Worm (Caenorhabditis elegans) whole organism, L4 larva: ENCODE measurements around the gene znf-622.

Experiments
- ZK546.5 ChIP-seq, 2 experiments: sonication (generic microtip); optimal IDR thresholded peaks; 2 replicates each; lab custom pipeline; 2017; ENCODE audit warnings: missing biosample characterization in 2 of 2, missing genetic modification characterization in 2 of 2
- aly-2 ChIP-seq: sonication (generic microtip); optimal IDR thresholded peaks from 2 replicates; lab custom pipeline; 2018; ENCODE audit warnings: missing biosample characterization, missing genetic modification characterization
- ama-1 ChIP-seq: fragments of 150-350 bp; optimal IDR thresholded peaks from 2 replicates; lab custom pipeline; 2014; ENCODE audit warnings: inconsistent platforms, mixed read lengths
- dpl-1 ChIP-seq: fragments of 150-350 bp; optimal IDR thresholded peaks from 2 replicates; lab custom pipeline; 2014; ENCODE audit warnings: missing biosample characterization, missing genetic modification reagents, missing genetic modification characterization
- lsy-2 ChIP-seq, 2 experiments: fragments of 150-350 bp in 1 of 2; sonication (generic microtip) in 1 of 2; optimal IDR thresholded peaks; 2 replicates each; lab custom pipeline; 2014 to 2017; ENCODE audit warnings: missing biosample characterization in 2 of 2, missing genetic modification characterization in 2 of 2
- madf-9 ChIP-seq: fragments of 200-800 bp; sonication (Bioruptor generic); conservative IDR thresholded peaks from 2 replicates; pipeline ENCODE4 v1.3.6; 2022; ENCODE audit warnings: missing genetic modification reagents, missing genetic modification characterization, missing compliant biosample characterization
- nhr-28 ChIP-seq: fragments of 150-350 bp; optimal IDR thresholded peaks from 2 replicates; lab custom pipeline; 2014; ENCODE audit warnings: missing biosample characterization, missing genetic modification characterization
- nhr-77 ChIP-seq: fragments of 150-350 bp; optimal IDR thresholded peaks from 2 replicates; lab custom pipeline; 2014; ENCODE audit warnings: missing biosample characterization, missing genetic modification characterization
- pqm-1 ChIP-seq: sonication (generic microtip); optimal IDR thresholded peaks from 2 replicates; lab custom pipeline; 2017; ENCODE audit warnings: missing biosample characterization, missing genetic modification characterization
- saeg-2 ChIP-seq: fragments of 200-800 bp; sonication (Bioruptor generic); IDR thresholded peaks from 2 replicates; pipeline ENCODE4 v1.3.6; 2022; ENCODE audit warnings: missing genetic modification reagents, missing genetic modification characterization, missing compliant biosample characterization
- unc-39 ChIP-seq: sonication (generic microtip); optimal IDR thresholded peaks from 2 replicates; lab custom pipeline; 2017; ENCODE audit warnings: missing biosample characterization, missing genetic modification characterization
- unc-62 ChIP-seq, 3 experiments: fragments of 150-350 bp in 1 of 3; sonication (generic microtip); optimal IDR thresholded peaks in 2 of 3; peaks in 1 of 3; 1 replicate in 1 of 3; 2 replicates in 2 of 3; lab custom pipeline; 2014 to 2017; ENCODE audit warnings: missing biosample characterization in 3 of 3, missing genetic modification characterization in 3 of 3, missing genetic modification reagents in 3 of 3, missing genotype in 1 of 3
- ztf-11 ChIP-seq: fragments of 150-350 bp; optimal IDR thresholded peaks from 2 replicates; lab custom pipeline; 2014; ENCODE audit warnings: missing biosample characterization, missing genetic modification characterization

DNA sequence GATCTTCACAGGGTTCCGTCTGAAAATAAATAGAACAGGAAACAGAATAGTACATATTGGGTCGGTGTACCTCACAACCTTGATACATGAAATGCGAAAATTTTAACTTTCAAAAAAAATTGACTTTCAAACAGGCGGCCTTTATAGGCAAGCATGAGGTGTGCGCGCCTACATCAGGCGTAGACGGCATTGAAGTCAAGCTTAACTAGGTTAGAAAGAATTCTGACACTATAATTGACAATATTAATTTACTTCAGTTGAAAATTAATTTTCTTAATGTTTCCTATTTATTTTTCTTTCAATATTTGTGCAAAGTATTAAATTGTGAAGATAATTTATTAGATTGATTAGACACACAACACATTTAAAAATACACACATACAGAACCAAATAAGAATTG lies 30.5 kb downstream of the znf-622 start, which contains the start of gene C05D11.5:
- TF ChIP-seq dpl-1 (no peak), unc-62 (GFP tag; optimal IDR thresholded peaks at IDR 0.05 in 1 of 2; lab: Kevin White, UChicago) (no peak), unc-62 (tag; optimal IDR thresholded peaks at IDR 0.05; lab: Kevin White, UChicago) (no peak), ztf-11 (no peak), aly-2 (tag; lab: Kevin White, UChicago) (no peak), nhr-28 (tag; lab: Kevin White, UChicago) (no peak), nhr-77 (tag; lab: Kevin White, UChicago) (no peak), ZK546.5 (tag; optimal IDR thresholded peaks at IDR 0.05; lab: Kevin White, UChicago) (no peak), pqm-1 (no peak), lsy-2 (tag; optimal IDR thresholded peaks at IDR 0.05; lab: Kevin White, UChicago) (no peak), ama-1 (no peak), unc-39 (no peak), saeg-2 (GFP tag; lab: Robert Waterston, UW) (no peak), madf-9 (GFP tag; lab: Robert Waterston, UW) (no peak)
